Fruit fly (Drosophila melanogaster) whole organism, adult: ENCODE data around the gene Arpc1.

Experiments
- CG1620 ChIP-seq: fragments of 200-800 bp; sonication (Bioruptor generic); optimal IDR thresholded peaks from 2 replicates; lab custom pipeline; 2016; ENCODE audit warnings: missing biosample characterization, missing genetic modification characterization
- CG33017 ChIP-seq: fragments of 200-800 bp; sonication (Bioruptor generic); optimal IDR thresholded peaks from 2 replicates; lab custom pipeline; 2018; ENCODE audit warnings: missing biosample characterization, mild to moderate bottlenecking, missing genetic modification characterization, moderate library complexity
- CG5204 ChIP-seq: fragments of 200-800 bp; sonication (Bioruptor generic); optimal IDR thresholded peaks from 2 replicates; lab custom pipeline; 2016; ENCODE audit warnings: missing biosample characterization, missing genetic modification characterization
- CG7045 ChIP-seq: fragments of 200-800 bp; sonication (Bioruptor generic); optimal IDR thresholded peaks from 2 replicates; lab custom pipeline; 2017; ENCODE audit warnings: missing biosample characterization, mild to moderate bottlenecking, missing genetic modification characterization
- CG7101 ChIP-seq: fragments of 200-800 bp; sonication (Bioruptor generic); optimal IDR thresholded peaks from 2 replicates; lab custom pipeline; 2018; ENCODE audit warnings: missing biosample characterization, mild to moderate bottlenecking, missing genetic modification characterization, moderate library complexity
- Crg-1 ChIP-seq: fragments of 200-800 bp; sonication (Bioruptor generic); optimal IDR thresholded peaks from 2 replicates; lab custom pipeline; 2016; ENCODE audit warnings: missing biosample characterization, missing genetic modification characterization
- Hr96 ChIP-seq: fragments of 200-800 bp; sonication (Bioruptor generic); optimal IDR thresholded peaks from 2 replicates; lab custom pipeline; 2016; ENCODE audit warnings: missing biosample characterization, missing genetic modification characterization
- cic ChIP-seq: fragments of 200-800 bp; sonication (Bioruptor generic); optimal IDR thresholded peaks from 2 replicates; lab custom pipeline; 2017; ENCODE audit warnings: missing biosample characterization, mild to moderate bottlenecking, missing genetic modification characterization, moderate library complexity
- cnc ChIP-seq, 2 experiments: fragments of >200 bp; optimal IDR thresholded peaks; 2 replicates each; lab custom pipeline; 2017
- kay ChIP-seq: fragments of 200-800 bp; sonication (Bioruptor generic); peaks from one replicate; lab custom pipeline; 2016; ENCODE audit warnings: missing biosample characterization, missing genetic modification characterization, borderline replicate concordance
- ovo ChIP-seq: fragments of 200-800 bp; sonication (Bioruptor generic); optimal IDR thresholded peaks from 2 replicates; lab custom pipeline; 2016; ENCODE audit warnings: missing biosample characterization, missing genetic modification characterization
- pad ChIP-seq: fragments of 200-800 bp; sonication (Bioruptor generic); optimal IDR thresholded peaks from 3 replicates; lab custom pipeline; 2017; ENCODE audit warnings: missing biosample characterization, missing genetic modification characterization, mild to moderate bottlenecking, moderate library complexity, missing genetic modification reagents
- toe ChIP-seq: fragments of 200-800 bp; sonication (Bioruptor generic); optimal IDR thresholded peaks from 2 replicates; lab custom pipeline; 2016; ENCODE audit warnings: missing biosample characterization, missing genetic modification characterization

DNA sequence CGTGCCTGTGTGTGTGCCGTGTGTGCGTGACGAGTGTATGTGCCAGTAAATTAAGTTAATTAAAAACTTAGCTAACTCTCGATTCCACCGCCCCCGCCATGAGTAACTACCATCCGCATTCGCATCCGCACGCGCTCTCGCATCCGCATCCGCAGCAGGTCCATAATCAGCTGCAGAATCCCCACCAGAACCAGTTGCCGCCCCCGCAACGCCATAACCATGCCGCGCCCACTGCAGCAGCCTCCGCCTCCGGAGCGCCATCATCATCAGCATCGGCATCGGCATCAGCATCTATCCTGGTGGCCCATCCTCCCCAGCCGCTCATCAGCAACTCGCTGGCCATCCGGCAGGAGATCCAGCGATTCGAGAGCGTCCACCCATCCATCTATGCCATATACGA is 6.4 kb upstream of the Arpc1 start:
- TF ChIP-seq CG33017 (no peak), cnc (optimal IDR thresholded peaks at IDR 0.05; lab: Kevin White, UChicago) (no peak), ovo (GFP tag; lab: Kevin White, UChicago) (no peak), cic (GFP tag; lab: Kevin White, UChicago) (no peak), kay (GFP tag; lab: Kevin White, UChicago) (no peak), CG5204 (GFP tag; lab: Kevin White, UChicago) (no peak), Crg-1 (GFP tag; lab: Kevin White, UChicago) (no peak), toe (GFP tag; lab: Kevin White, UChicago) (no peak), pad (GFP tag; lab: Kevin White, UChicago) (no peak), CG1620 (GFP tag; lab: Kevin White, UChicago) (no peak), CG7101 (tag; lab: Kevin White, UChicago) (no peak), CG7045 (GFP tag; lab: Kevin White, UChicago) (no peak), Hr96 (GFP tag; lab: Kevin White, UChicago) (no peak)
